Worm (Caenorhabditis elegans) whole organism, L4 larva: ENCODE measurements around the gene cdka-1.

Experiments
- ZK337.2 ChIP-seq: fragments of 200-800 bp; sonication (Bioruptor generic); IDR thresholded peaks from 2 replicates; pipeline ENCODE4 v1.3.6; 2022; ENCODE audit warnings: missing genetic modification reagents, missing genetic modification characterization, missing compliant biosample characterization
- ama-1 ChIP-seq: fragments of 150-350 bp; optimal IDR thresholded peaks from 2 replicates; lab custom pipeline; 2014; ENCODE audit warnings: inconsistent platforms, mixed read lengths
- skn-1 ChIP-seq: fragments of 150-350 bp; optimal IDR thresholded peaks from 2 replicates; lab custom pipeline; 2014; ENCODE audit warnings: missing biosample characterization, missing genetic modification characterization
- snpc-4 ChIP-seq: fragments of 150-350 bp; optimal IDR thresholded peaks from 2 replicates; lab custom pipeline; 2014; ENCODE audit warnings: missing biosample characterization, missing genetic modification characterization

DNA sequence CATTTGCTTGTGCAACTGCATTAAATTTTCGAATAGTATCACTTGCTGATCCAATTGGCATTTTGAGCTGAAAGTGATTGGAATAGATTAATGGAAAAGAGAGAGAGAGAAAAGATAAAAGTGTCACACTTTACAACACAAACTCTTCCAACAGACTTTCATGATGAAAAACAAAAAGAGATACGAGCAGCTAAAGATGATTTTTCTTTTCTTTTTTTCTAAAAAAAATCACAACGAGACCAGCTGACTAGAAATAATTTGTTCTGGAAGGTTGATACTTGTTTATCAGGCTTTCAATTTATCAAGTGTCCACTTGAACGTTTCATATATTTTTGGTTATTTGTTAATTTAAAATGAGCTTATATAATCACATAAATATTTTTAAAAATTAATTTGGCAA is 28.5 kb downstream of the cdka-1 start:
- TF ChIP-seq ama-1 (lab: Kevin White, UChicago) (no peak), skn-1 (no peak), snpc-4 (tag; lab: Kevin White, UChicago) (no peak), ZK337.2 (GFP tag; lab: Robert Waterston, UW) (no peak)
